Worm (Caenorhabditis elegans) whole organism, L1 larva: Measurements from ENCODE around the gene C01B10.6.
A peak's percentile ranks its signal among the peaks of the same experiment; 100 is the strongest.

Experiments
- aha-1 ChIP-seq: fragments of 150-350 bp; optimal IDR thresholded peaks from 2 replicates; lab custom pipeline; 2014; ENCODE audit warnings: missing biosample characterization, missing genetic modification characterization
- ama-1 ChIP-seq: fragments of 150-350 bp; optimal IDR thresholded peaks from 2 replicates; lab custom pipeline; 2014
- ceh-8 ChIP-seq: fragments of 200-800 bp; sonication (Bioruptor generic); optimal IDR thresholded peaks from 2 replicates; lab custom pipeline; 2018; ENCODE audit warnings: mild to moderate bottlenecking, missing genetic modification characterization, moderate library complexity, missing compliant biosample characterization
- efl-1 ChIP-seq, 4 experiments: fragments of 150-350 bp; optimal IDR thresholded peaks in 3 of 4; peaks in 1 of 4; 1 replicate in 1 of 4; 2 replicates in 3 of 4; lab custom pipeline; 2014; ENCODE audit warnings: missing biosample characterization in 2 of 4, missing genetic modification characterization in 2 of 4, missing genetic modification reagents in 2 of 4
- fos-1 ChIP-seq: fragments of 150-350 bp; optimal IDR thresholded peaks from 2 replicates; lab custom pipeline; 2014; ENCODE audit warnings: missing biosample characterization, missing genetic modification characterization
- hpl-2 ChIP-seq: fragments of 150-350 bp; optimal IDR thresholded peaks from 2 replicates; lab custom pipeline; 2014; ENCODE audit warnings: missing biosample characterization, missing genetic modification reagents, missing genetic modification characterization
- jun-1 ChIP-seq: fragments of 150-350 bp; optimal IDR thresholded peaks from 2 replicates; lab custom pipeline; 2014; ENCODE audit warnings: missing biosample characterization, missing genetic modification reagents, missing genetic modification characterization
- lin-35 ChIP-seq, 2 experiments: fragments of 150-350 bp; optimal IDR thresholded peaks; 2 replicates each; lab custom pipeline; 2014; ENCODE audit warnings: missing biosample characterization in 2 of 2, missing genetic modification characterization in 2 of 2, missing genetic modification reagents in 2 of 2
- lir-3 ChIP-seq: sonication (generic microtip); optimal IDR thresholded peaks from 2 replicates; lab custom pipeline; 2016; ENCODE audit warnings: mild to moderate bottlenecking, missing genetic modification characterization, moderate library complexity, missing compliant biosample characterization; ENCODE audit not compliant: poor library complexity
- mdl-1 ChIP-seq, 2 experiments: fragments of 150-350 bp; optimal IDR thresholded peaks; 2 replicates each; lab custom pipeline; 2014 to 2017; ENCODE audit warnings: missing biosample characterization in 2 of 2, missing genetic modification characterization in 2 of 2, inconsistent platforms in 1 of 2
- nhr-90 ChIP-seq: sonication (generic microtip); optimal IDR thresholded peaks from 2 replicates; lab custom pipeline; 2016; ENCODE audit warnings: mild to moderate bottlenecking, missing genetic modification characterization, missing compliant biosample characterization; ENCODE audit not compliant: poor library complexity
- pag-3 ChIP-seq: sonication (generic microtip); optimal IDR thresholded peaks from 2 replicates; lab custom pipeline; 2017; ENCODE audit warnings: missing genetic modification characterization, mild to moderate bottlenecking, missing compliant biosample characterization, antibody characterized with exemption, borderline replicate concordance; ENCODE audit not compliant: insufficient read depth
- snpc-4 ChIP-seq: fragments of 150-350 bp; optimal IDR thresholded peaks from 2 replicates; lab custom pipeline; 2014; ENCODE audit warnings: missing biosample characterization, missing genetic modification characterization
- tlp-1 ChIP-seq: fragments of 150-350 bp; optimal IDR thresholded peaks from 2 replicates; lab custom pipeline; 2014; ENCODE audit warnings: missing biosample characterization, missing genetic modification characterization

C01B10.6 gene

DNA sequence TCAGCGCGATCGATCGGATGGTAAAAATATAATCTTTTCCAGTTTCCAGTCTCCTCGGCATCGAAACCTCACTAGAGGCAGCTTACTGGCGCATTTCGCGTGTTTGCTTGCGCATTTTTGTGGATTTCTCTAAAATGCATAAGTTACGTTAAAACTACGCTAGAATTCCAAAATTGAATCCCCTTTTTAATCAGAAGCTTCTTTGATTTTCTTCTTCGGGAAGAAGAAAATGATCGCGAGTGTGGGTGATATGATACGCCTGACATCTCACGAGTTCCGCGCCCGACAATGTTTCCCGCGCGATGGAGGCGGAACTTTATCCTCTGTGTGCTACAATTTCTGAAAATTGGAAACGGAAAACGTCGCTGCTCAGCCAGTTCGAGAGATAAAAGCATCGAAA is 24.4 kb downstream of the C01B10.6 start:
- TF ChIP-seq snpc-4 (peak; percentile 31), nhr-90 (tag; lab: Kevin White, UChicago) (no peak), ceh-8 (no peak), pag-3 (tag; lab: Kevin White, UChicago) (no peak), lir-3 (tag; lab: Kevin White, UChicago) (no peak), hpl-2 (GFP tag; lab: Kevin White, UChicago) (no peak)

DNA sequence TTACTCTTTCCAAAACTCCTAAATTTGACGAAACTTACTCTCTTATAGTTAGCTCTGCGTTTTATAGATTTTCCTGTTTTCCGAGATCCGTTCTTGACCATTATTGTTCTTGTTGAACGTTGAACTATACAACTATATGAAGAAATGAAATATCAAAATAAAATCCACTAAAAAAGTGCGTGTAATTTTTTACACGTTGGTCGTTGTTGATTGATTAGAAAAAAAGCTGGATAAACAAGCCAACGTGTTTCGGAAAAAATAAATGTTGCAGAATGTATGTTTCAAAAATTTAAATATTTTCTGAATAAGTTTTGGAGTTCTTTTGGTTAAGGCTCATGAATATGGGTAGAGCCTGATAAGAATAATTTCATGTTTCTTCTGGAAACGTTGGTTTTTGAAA is 27.9 kb downstream of the C01B10.6 start, which contains the start of gene Y73B6A.1:
Y73B6A.1 (minus strand) TSS at position 101 of the 400 bp plus-strand sequence.
- no peak for TF ChIP-seq efl-1 (optimal IDR thresholded peaks at IDR 0.05; lab: Kevin White, UChicago)
- no peak for TF ChIP-seq efl-1 (GFP tag; optimal IDR thresholded peaks at IDR 0.05 in 1 of 2; lab: Kevin White, UChicago)
- TF ChIP-seq mdl-1 (tag; optimal IDR thresholded peaks at IDR 0.05; lab: Kevin White, UChicago): no peak
- TF ChIP-seq ceh-8: no peak
- TF ChIP-seq ama-1 (lab: Kevin White, UChicago): no peak
- TF ChIP-seq aha-1: no peak
- TF ChIP-seq lin-35 (GFP tag; optimal IDR thresholded peaks at IDR 0.05; lab: Kevin White, UChicago): no peak
- no peak for TF ChIP-seq fos-1 (tag; lab: Kevin White, UChicago)
- no peak for TF ChIP-seq jun-1
- TF ChIP-seq tlp-1 (tag; lab: Kevin White, UChicago): no peak
- TF ChIP-seq, all 84 proteins: peak for 0
